Worm (Caenorhabditis elegans): Measurements from ENCODE around the gene fbxb-43.

- TF ChIP-seq ztf-11 (tag; optimal IDR thresholded peaks at IDR 0.05) (no peak), skn-1 (tag; optimal IDR thresholded peaks at IDR 0.05) (no peak), nhr-237 (tag; optimal IDR thresholded peaks at IDR 0.05) (no peak), mes-2 (tag; optimal IDR thresholded peaks at IDR 0.05; ENCODE audit: poor library complexity, severe bottlenecking) (no peak), lin-39 (tag; optimal IDR thresholded peaks at IDR 0.05) (no peak), nhr-25 (tag; optimal IDR thresholded peaks at IDR 0.05; ENCODE audit: borderline replicate concordance, insufficient read depth) (no peak), Y48G9A.11 (GFP tag; IDR thresholded peaks at IDR 0.05) (no peak), F37D6.2 (tag; optimal IDR thresholded peaks at IDR 0.05) (no peak), snpc-4 (tag; optimal IDR thresholded peaks at IDR 0.05) (no peak), mxl-3 (GFP tag; optimal IDR thresholded peaks at IDR 0.05) (no peak)
Observed at ce11 chrII:1584140-1584539, 48.1 kb downstream of the fbxb-43 start, which contains the start of gene clec-21.

All from whole organism, L4 larva.